Fruit fly (Drosophila melanogaster) whole organism, embryonic: ENCODE measurements around the gene CG4576.

Experiments
- BEAF-32 ChIP-seq: fragments of 200-800 bp; sonication (Bioruptor generic); optimal IDR thresholded peaks from 3 replicates; lab custom pipeline; 2017; ENCODE audit warnings: missing biosample characterization, missing genetic modification characterization, mild to moderate bottlenecking, moderate library complexity, missing genetic modification reagents
- CG1024 ChIP-seq: fragments of 200-800 bp; sonication (Bioruptor generic); IDR thresholded peaks from 2 replicates; pipeline ENCODE4 v1.3.6; 2022; ENCODE audit warnings: missing biosample characterization, missing genetic modification characterization
- CG10654 ChIP-seq: fragments of 200-800 bp; sonication (Bioruptor generic); optimal IDR thresholded peaks from 2 replicates; lab custom pipeline; 2016; ENCODE audit warnings: missing biosample characterization, missing genetic modification characterization
- CG12744 ChIP-seq: fragments of 200-800 bp; sonication (Bioruptor generic); optimal IDR thresholded peaks from 2 replicates; lab custom pipeline; 2016; ENCODE audit warnings: missing biosample characterization, missing genetic modification characterization
- CG13287 ChIP-seq: fragments of 200-800 bp; sonication (Bioruptor generic); IDR thresholded peaks from 2 replicates; pipeline ENCODE4 v1.3.6; 2022; ENCODE audit warnings: missing biosample characterization, missing genetic modification characterization; ENCODE audit not compliant: partially characterized antibody
- CG14860 ChIP-seq: fragments of 200-800 bp; sonication (Bioruptor generic); IDR thresholded peaks from 3 replicates; pipeline ENCODE4 v1.3.6; 2022; ENCODE audit warnings: missing biosample characterization, missing genetic modification characterization; ENCODE audit not compliant: partially characterized antibody
- CG14965 ChIP-seq: fragments of 200-800 bp; sonication (Bioruptor generic); optimal IDR thresholded peaks from 2 replicates; lab custom pipeline; 2016; ENCODE audit warnings: missing biosample characterization, missing genetic modification characterization, borderline replicate concordance
- CG15479 ChIP-seq: fragments of 200-800 bp; sonication (Bioruptor generic); optimal IDR thresholded peaks from 3 replicates; lab custom pipeline; 2019; ENCODE audit warnings: missing biosample characterization, mild to moderate bottlenecking, missing genetic modification characterization, moderate library complexity
- CG17328 ChIP-seq: fragments of 200-800 bp; sonication (Bioruptor generic); IDR thresholded peaks from 2 replicates; pipeline ENCODE4 v1.3.6; 2022; ENCODE audit warnings: missing biosample characterization, missing genetic modification characterization
- CG2116 ChIP-seq: fragments of 200-800 bp; sonication (Bioruptor generic); optimal IDR thresholded peaks from 3 replicates; lab custom pipeline; 2018; ENCODE audit warnings: missing biosample characterization, mild to moderate bottlenecking, missing genetic modification characterization
- CG30431 ChIP-seq: fragments of 200-800 bp; sonication (Bioruptor generic); optimal IDR thresholded peaks from 2 replicates; lab custom pipeline; 2017; ENCODE audit warnings: missing biosample characterization, missing genetic modification characterization
- CG31365 ChIP-seq: fragments of 200-800 bp; sonication (Bioruptor generic); optimal IDR thresholded peaks from 2 replicates; lab custom pipeline; 2018; ENCODE audit warnings: missing biosample characterization, mild to moderate bottlenecking, missing genetic modification characterization
- CG34376 ChIP-seq: fragments of 200-800 bp; sonication (Bioruptor generic); optimal IDR thresholded peaks from 2 replicates; lab custom pipeline; 2018; ENCODE audit warnings: missing biosample characterization, mild to moderate bottlenecking, missing genetic modification characterization
- CG42726 ChIP-seq: fragments of 200-800 bp; sonication (Bioruptor generic); IDR thresholded peaks from 2 replicates; pipeline ENCODE4 v1.3.6; 2022; ENCODE audit warnings: missing biosample characterization, missing genetic modification characterization; ENCODE audit not compliant: partially characterized antibody
- CG6254 ChIP-seq: fragments of 200-800 bp; sonication (Bioruptor generic); optimal IDR thresholded peaks from 3 replicates; lab custom pipeline; 2017; ENCODE audit warnings: mild to moderate bottlenecking, missing biosample characterization, missing genetic modification reagents, missing genetic modification characterization
- CG6791 ChIP-seq: fragments of 200-800 bp; sonication (Bioruptor generic); IDR thresholded peaks from 3 replicates; pipeline ENCODE4 v1.3.6; 2022; ENCODE audit warnings: missing biosample characterization, missing genetic modification characterization; ENCODE audit not compliant: partially characterized antibody
- CG9797 ChIP-seq: fragments of 200-800 bp; sonication (Bioruptor generic); optimal IDR thresholded peaks from 3 replicates; lab custom pipeline; 2018; ENCODE audit warnings: missing biosample characterization, mild to moderate bottlenecking, missing genetic modification characterization
- Dll ChIP-seq: fragments of 200-800 bp; sonication (Bioruptor generic); IDR thresholded peaks from 4 replicates; pipeline ENCODE4 v1.3.6; 2022; ENCODE audit warnings: missing biosample characterization, missing genetic modification characterization; ENCODE audit not compliant: partially characterized antibody
- Dp ChIP-seq: fragments of 200-800 bp; sonication (Bioruptor generic); optimal IDR thresholded peaks from 2 replicates; lab custom pipeline; 2018; ENCODE audit warnings: missing biosample characterization, mild to moderate bottlenecking, missing genetic modification characterization, moderate library complexity
- HHEX ChIP-seq: fragments of 200-800 bp; sonication (Bioruptor generic); optimal IDR thresholded peaks from 3 replicates; lab custom pipeline; 2017; ENCODE audit warnings: missing biosample characterization, mild to moderate bottlenecking, missing genetic modification characterization, missing genetic modification reagents
- Hsf ChIP-seq: fragments of 200-800 bp; sonication (Bioruptor generic); optimal IDR thresholded peaks from 3 replicates; lab custom pipeline; 2016; ENCODE audit warnings: missing biosample characterization, missing genetic modification characterization
- MBD-R2 ChIP-seq: fragments of 200-800 bp; sonication (Bioruptor generic); IDR thresholded peaks from 2 replicates; pipeline ENCODE4 v1.3.6; 2022; ENCODE audit warnings: missing biosample characterization, missing genetic modification characterization
- Myb ChIP-seq: fragments of 200-800 bp; sonication (Bioruptor generic); optimal IDR thresholded peaks from 2 replicates; lab custom pipeline; 2016; ENCODE audit warnings: missing biosample characterization, missing genetic modification characterization
- Nf-YB ChIP-seq: fragments of 200-800 bp; sonication (Bioruptor generic); optimal IDR thresholded peaks from 3 replicates; lab custom pipeline; 2019; ENCODE audit warnings: missing biosample characterization, mild to moderate bottlenecking, missing genetic modification characterization, moderate library complexity
- Sry-δ ChIP-seq: fragments of 200-800 bp; sonication (Bioruptor generic); optimal IDR thresholded peaks from 2 replicates; lab custom pipeline; 2016; ENCODE audit warnings: missing biosample characterization, missing genetic modification characterization
- YL-1 ChIP-seq: fragments of 200-800 bp; sonication (Bioruptor generic); optimal IDR thresholded peaks from 3 replicates; lab custom pipeline; 2017; ENCODE audit warnings: missing biosample characterization, mild to moderate bottlenecking, missing genetic modification characterization
- bigmax ChIP-seq: fragments of 200-800 bp; sonication (Bioruptor generic); optimal IDR thresholded peaks from 2 replicates; lab custom pipeline; 2018; ENCODE audit warnings: missing biosample characterization, mild to moderate bottlenecking, missing genetic modification characterization
- bsh ChIP-seq, 2 experiments: fragments of 200-800 bp; sonication (Bioruptor generic); optimal IDR thresholded peaks; 2 replicates each; lab custom pipeline; 2017 to 2018; ENCODE audit warnings: mild to moderate bottlenecking in 2 of 2, missing biosample characterization in 2 of 2, missing genetic modification characterization in 2 of 2, moderate library complexity in 1 of 2
- chinmo ChIP-seq: fragments of 200-800 bp; sonication (Bioruptor generic); IDR thresholded peaks from 4 replicates; pipeline ENCODE4 v1.3.6; 2022; ENCODE audit warnings: missing biosample characterization, missing genetic modification characterization; ENCODE audit not compliant: partially characterized antibody
- ems ChIP-seq: fragments of 200-800 bp; sonication (Bioruptor generic); optimal IDR thresholded peaks from 3 replicates; lab custom pipeline; 2016; ENCODE audit warnings: missing biosample characterization, missing genetic modification characterization
- gfzf ChIP-seq: fragments of 200-800 bp; sonication (Bioruptor generic); optimal IDR thresholded peaks from 2 replicates; lab custom pipeline; 2016; ENCODE audit warnings: missing biosample characterization, mild to moderate bottlenecking, missing genetic modification characterization, moderate library complexity
- hkb ChIP-seq, 2 experiments: fragments of 200-800 bp in 1 of 2; fragments of >200 bp in 1 of 2; sonication (Bioruptor generic) in 1 of 2; IDR thresholded peaks in 1 of 2; optimal IDR thresholded peaks in 1 of 2; 2 replicates each; pipeline versions ENCODE4 v1.3.6 to Lab custom; 2017 to 2022; ENCODE audit warnings: missing biosample characterization in 1 of 2, missing genetic modification characterization in 1 of 2
- kni ChIP-seq: fragments of 200-800 bp; sonication (Bioruptor generic); optimal IDR thresholded peaks from 3 replicates; lab custom pipeline; 2017; ENCODE audit warnings: mild to moderate bottlenecking, missing biosample characterization, missing genetic modification reagents, missing genetic modification characterization
- lilli ChIP-seq: fragments of 200-800 bp; sonication (Bioruptor generic); optimal IDR thresholded peaks from 3 replicates; lab custom pipeline; 2016; ENCODE audit warnings: missing biosample characterization, missing genetic modification characterization
- nmo ChIP-seq: fragments of 200-800 bp; sonication (Bioruptor generic); optimal IDR thresholded peaks from 2 replicates; lab custom pipeline; 2018; ENCODE audit warnings: missing biosample characterization, mild to moderate bottlenecking, missing genetic modification characterization, moderate library complexity
- prd ChIP-seq, 3 experiments: fragments of >200 bp in 2 of 3; fragments of 200-800 bp in 1 of 3; sonication (Bioruptor generic) in 1 of 3; optimal IDR thresholded peaks in 2 of 3; IDR thresholded peaks in 1 of 3; 2 replicates in 2 of 3; 3 replicates in 1 of 3; pipeline versions ENCODE4 v1.3.6 to Lab custom; 2017 to 2022; ENCODE audit warnings: missing biosample characterization in 1 of 3, missing genetic modification characterization in 1 of 3
- pum ChIP-seq: fragments of 200-800 bp; sonication (Bioruptor generic); optimal IDR thresholded peaks from 2 replicates; lab custom pipeline; 2016; ENCODE audit warnings: missing biosample characterization, missing genetic modification characterization
- row ChIP-seq: fragments of 200-800 bp; sonication (Bioruptor generic); IDR thresholded peaks from 3 replicates; pipeline ENCODE4 v1.3.6; 2022; ENCODE audit warnings: missing biosample characterization, missing genetic modification characterization
- run ChIP-seq: fragments of 200-800 bp; sonication (Bioruptor generic); optimal IDR thresholded peaks from 3 replicates; lab custom pipeline; 2018; ENCODE audit warnings: missing biosample characterization, mild to moderate bottlenecking, missing genetic modification characterization
- slou ChIP-seq: fragments of 200-800 bp; sonication (Bioruptor generic); optimal IDR thresholded peaks from 3 replicates; lab custom pipeline; 2016; ENCODE audit warnings: missing biosample characterization, missing genetic modification characterization
- sqz ChIP-seq: fragments of 200-800 bp; sonication (Bioruptor generic); optimal IDR thresholded peaks from 3 replicates; lab custom pipeline; 2018; ENCODE audit warnings: missing biosample characterization, mild to moderate bottlenecking, missing genetic modification characterization
- stwl ChIP-seq: fragments of 200-800 bp; sonication (Bioruptor generic); optimal IDR thresholded peaks from 3 replicates; lab custom pipeline; 2018; ENCODE audit warnings: missing biosample characterization, mild to moderate bottlenecking, missing genetic modification characterization, moderate library complexity
- sug ChIP-seq: fragments of 200-800 bp; optimal IDR thresholded peaks from 2 replicates; lab custom pipeline; 2019; ENCODE audit warnings: missing biosample characterization, mild to moderate bottlenecking, missing genetic modification characterization, moderate library complexity
- tap ChIP-seq: fragments of 200-800 bp; optimal IDR thresholded peaks from 3 replicates; lab custom pipeline; 2019; ENCODE audit warnings: missing biosample characterization, mild to moderate bottlenecking, missing genetic modification characterization, moderate library complexity
- yki ChIP-seq: fragments of >200 bp; optimal IDR thresholded peaks from 3 replicates; lab custom pipeline; 2018

CG4576 gene

dm6 chr3R:15833332-15833731 is 7.8 kb downstream of the CG4576 start, which contains the start of gene CG43318:
TSS of gene CG43318 (minus strand) at chr3R:15833432.
- TF ChIP-seq pum (GFP tag; lab: Kevin White, UChicago) (no peak), bsh (GFP tag; optimal IDR thresholded peaks at IDR 0.05; lab: Kevin White, UChicago) (no peak), CG15479 (GFP tag; lab: Kevin White, UChicago) (no peak)

DNA sequence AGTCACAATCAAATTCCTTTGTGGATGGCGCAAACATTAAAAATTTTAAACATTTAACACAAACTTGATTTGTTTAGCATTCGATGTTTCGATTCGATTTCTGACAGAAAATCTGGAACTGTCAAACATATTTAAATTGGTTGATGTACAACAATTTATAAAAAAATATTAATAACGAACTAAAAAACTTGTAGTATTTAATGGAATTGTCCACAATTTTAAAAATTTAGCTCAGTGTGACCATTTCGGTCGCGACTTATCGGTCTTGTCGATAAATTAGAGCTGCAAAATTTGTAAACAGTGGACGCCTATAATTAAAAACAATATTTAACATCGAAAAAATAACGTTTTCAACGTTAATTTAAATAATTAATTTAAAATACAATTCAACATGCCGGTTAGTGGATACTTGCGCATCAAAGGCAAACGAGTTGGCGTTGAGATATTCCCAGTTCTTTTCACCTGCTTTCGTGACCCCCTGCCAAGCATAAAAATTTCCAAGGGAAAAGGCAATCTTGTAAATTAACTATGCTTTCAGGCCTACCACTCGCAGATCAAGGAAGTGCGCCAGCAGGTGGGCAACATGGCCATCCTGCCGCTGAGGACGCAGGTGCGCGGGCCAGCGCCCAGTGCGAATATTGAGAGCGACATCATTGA is 9.0 kb downstream of the CG4576 start, which contains the start of the genes CG43317 and Arpc3A:
CG43317 (minus strand) TSS at position 51 of the 657 bp plus-strand sequence.
Arpc3A (plus strand) TSS at position 274 of the 657 bp plus-strand sequence.
- TF ChIP-seq CG2116 (GFP tag; lab: Kevin White, UChicago) (peak; percentile 77), lilli (GFP tag; lab: Kevin White, UChicago) (no peak), CG12744 (GFP tag; lab: Kevin White, UChicago) (no peak), BEAF-32 (peak; percentile 46), HHEX (GFP tag; lab: Kevin White, UChicago) (no peak), CG14965 (GFP tag; lab: Kevin White, UChicago) (no peak), stwl (peak; percentile 69), row (GFP tag; lab: Robert Waterston, UW) (peak; percentile 17; the same call in 1 of the 3 replicates), yki (lab: Kevin White, UChicago) (no peak), hkb (optimal IDR thresholded peaks at IDR 0.05; lab: Kevin White, UChicago) (no peak), hkb (GFP tag; IDR thresholded peaks at IDR 0.05; lab: Robert Waterston, UW) (no peak), CG6791 (GFP tag; lab: Robert Waterston, UW) (peak; percentile 14; the same call in 1 of the 3 replicates), CG9797 (peak; percentile 37), YL-1 (GFP tag; lab: Kevin White, UChicago) (peak; percentile 26), CG1024 (GFP tag; lab: Robert Waterston, UW) (no peak), MBD-R2 (peak; percentile 51), chinmo (GFP tag; lab: Robert Waterston, UW) (0 out of 4 replicates have a peak, but pooled peaks have one; percentile 34), CG42726 (no peak), Nf-YB (GFP tag; lab: Kevin White, UChicago) (no peak), CG17328 (no peak), Hsf (GFP tag; lab: Kevin White, UChicago) (no peak), sqz (GFP tag; lab: Kevin White, UChicago) (no peak), prd (optimal IDR thresholded peaks at IDR 0.05; lab: Kevin White, UChicago) (no peak), prd (GFP tag; IDR thresholded peaks at IDR 0.05; lab: Robert Waterston, UW) (0 out of 3 replicates have a peak, but pooled peaks have one; percentile 22), Dp (GFP tag; lab: Kevin White, UChicago) (peak; percentile 65), Sry-δ (GFP tag; lab: Kevin White, UChicago) (peak; percentile 48), ems (GFP tag; lab: Kevin White, UChicago) (no peak), run (tag; lab: Kevin White, UChicago) (no peak), kni (GFP tag; lab: Kevin White, UChicago) (no peak), CG6254 (GFP tag; lab: Kevin White, UChicago) (no peak), tap (tag; lab: Kevin White, UChicago) (no peak), sug (tag; lab: Kevin White, UChicago) (peak; percentile 91), slou (no peak), CG14860 (GFP tag; lab: Robert Waterston, UW) (no peak), Dll (peak; percentile 50; the same call in 2 of the 4 replicates), nmo (no peak), CG10654 (GFP tag; lab: Kevin White, UChicago) (no peak), CG34376 (GFP tag; lab: Kevin White, UChicago) (no peak), bigmax (GFP tag; lab: Kevin White, UChicago) (no peak), Myb (peak; percentile 29), CG31365 (tag; lab: Kevin White, UChicago) (no peak), CG30431 (GFP tag; lab: Kevin White, UChicago) (no peak), gfzf (GFP tag; lab: Kevin White, UChicago) (peak; percentile 41), CG13287 (peak; percentile 42)
